Worm (Caenorhabditis elegans): ENCODE data around the gene F32B6.4.

- TF ChIP-seq nhr-77 (tag; optimal IDR thresholded peaks at IDR 0.05) (no peak), aly-2 (tag; optimal IDR thresholded peaks at IDR 0.05) (no peak), unc-55 (GFP tag; optimal IDR thresholded peaks at IDR 0.05) (no peak), mab-5 (tag; optimal IDR thresholded peaks at IDR 0.05) (no peak), nhr-21 (tag; optimal IDR thresholded peaks at IDR 0.05) (no peak), unc-39 (tag; optimal IDR thresholded peaks at IDR 0.05) (no peak)
These were observed 39.6 kb downstream of the F32B6.4 start, which contains the start of gene ssq-1 for ce11 chrIV:9852250-9852649.
